Worm (Caenorhabditis elegans) whole organism, L2 larva: ENCODE measurements around the gene sto-5.

Experiments used
- F13H6.1 ChIP-seq: sonication (generic microtip); optimal IDR thresholded peaks from 2 replicates; lab custom pipeline; 2016; ENCODE audit warnings: missing genetic modification characterization, missing compliant biosample characterization
- elt-1 ChIP-seq: fragments of 150-350 bp; optimal IDR thresholded peaks from 2 replicates; lab custom pipeline; 2014; ENCODE audit warnings: missing biosample characterization, missing genetic modification characterization
- lin-13 ChIP-seq: fragments of 150-350 bp; optimal IDR thresholded peaks from 2 replicates; lab custom pipeline; 2014; ENCODE audit warnings: missing biosample characterization, missing genetic modification reagents, missing genetic modification characterization
- lin-39 ChIP-seq: fragments of 150-350 bp; optimal IDR thresholded peaks from 2 replicates; lab custom pipeline; 2014; ENCODE audit warnings: missing biosample characterization, missing genetic modification reagents, missing genetic modification characterization
- mdl-1 ChIP-seq, 2 experiments: fragments of 150-350 bp in 1 of 2; sonication (generic microtip) in 1 of 2; optimal IDR thresholded peaks; 2 replicates each; lab custom pipeline; 2017; ENCODE audit warnings: missing biosample characterization in 2 of 2, missing genetic modification characterization in 2 of 2
- nhr-12 ChIP-seq: fragments of 150-350 bp; optimal IDR thresholded peaks from 2 replicates; lab custom pipeline; 2014; ENCODE audit warnings: missing biosample characterization, missing genetic modification characterization
- nhr-25 ChIP-seq: fragments of 150-350 bp; sonication (generic microtip); optimal IDR thresholded peaks from 3 replicates; lab custom pipeline; 2014; ENCODE audit warnings: missing biosample characterization, missing genetic modification characterization
- unc-39 ChIP-seq: fragments of 150-350 bp; optimal IDR thresholded peaks from 2 replicates; lab custom pipeline; 2014; ENCODE audit warnings: missing biosample characterization, missing genetic modification characterization
- unc-62 ChIP-seq: fragments of 150-350 bp; optimal IDR thresholded peaks from 2 replicates; lab custom pipeline; 2014; ENCODE audit warnings: missing biosample characterization, missing genetic modification reagents, missing genetic modification characterization
- ztf-11 ChIP-seq: sonication (generic microtip); optimal IDR thresholded peaks from 2 replicates; lab custom pipeline; 2017; ENCODE audit warnings: missing biosample characterization, missing genetic modification characterization

DNA sequence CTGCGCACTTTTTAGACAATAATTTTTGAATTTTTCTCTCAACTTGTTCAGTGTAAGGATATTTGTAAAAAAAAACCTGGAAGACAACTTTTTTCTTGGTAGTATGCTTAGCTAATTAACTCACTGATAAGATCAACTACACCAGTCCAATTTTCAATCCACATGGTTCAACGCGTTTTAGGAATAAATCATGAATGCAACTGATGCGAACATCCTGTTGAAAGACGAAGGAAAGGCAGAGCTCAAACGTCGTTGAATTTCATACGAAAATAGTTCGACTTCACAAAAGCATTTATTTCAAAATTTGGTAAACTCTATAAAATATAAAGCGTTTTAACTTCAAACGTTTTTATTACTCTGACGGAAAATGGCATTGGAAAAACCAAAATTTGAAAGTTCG, 15.5 kb upstream of the sto-5 start, which contains the start of gene dyla-1:
- TF ChIP-seq lin-13 (GFP tag; lab: Kevin White, UChicago) (no peak), lin-39 (no peak), mdl-1 (tag; optimal IDR thresholded peaks at IDR 0.05; lab: Kevin White, UChicago) (no peak), nhr-12 (tag; lab: Kevin White, UChicago) (no peak), elt-1 (tag; lab: Kevin White, UChicago) (no peak), unc-39 (tag; lab: Kevin White, UChicago) (no peak), unc-62 (no peak), nhr-25 (no peak), F13H6.1 (no peak), ztf-11 (tag; lab: Kevin White, UChicago) (no peak)
